Fruit fly (Drosophila melanogaster): ENCODE results near the gene Ptth.
A peak's percentile ranks its signal among the peaks of the same experiment; 100 is the strongest.

Gene Ptth

dm6 chr2L:574226-574625 is 2.5 kb downstream of the Ptth start, which contains the start of the genes Ipk2 and cold:
Ipk2 (minus strand) TSS chr2L:574264.
cold (plus strand) TSS chr2L:574291.
- TF ChIP-seq CG7101 (tag; optimal IDR thresholded peaks at IDR 0.05) (peak; percentile 86), cnc (optimal IDR thresholded peaks at IDR 0.05) (no peak), CG7045 (GFP tag; optimal IDR thresholded peaks at IDR 0.05) (peak; percentile 82), CG12768 (GFP tag; optimal IDR thresholded peaks at IDR 0.05) (peak; percentile 88), CG11617 (GFP tag; optimal IDR thresholded peaks at IDR 0.05) (peak; percentile 83), cic (GFP tag; optimal IDR thresholded peaks at IDR 0.05) (peak; percentile 53), ovo (GFP tag; optimal IDR thresholded peaks at IDR 0.05) (peak; percentile 31), CG33017 (tag; optimal IDR thresholded peaks at IDR 0.05) (peak; percentile 64), Hr96 (GFP tag; optimal IDR thresholded peaks at IDR 0.05) (peak; percentile 81), CG5204 (GFP tag; optimal IDR thresholded peaks at IDR 0.05) (peak; percentile 84), Mnt (GFP tag; optimal IDR thresholded peaks at IDR 0.05) (peak; percentile 83), CG14711 (tag; optimal IDR thresholded peaks at IDR 0.05) (peak; percentile 70), toe (GFP tag; optimal IDR thresholded peaks at IDR 0.05) (peak; percentile 89), tj (GFP tag; optimal IDR thresholded peaks at IDR 0.05) (peak; percentile 54), pad (GFP tag; optimal IDR thresholded peaks at IDR 0.05) (peak; percentile 83), kay (GFP tag; ENCODE audit: borderline replicate concordance) (no peak), CG1620 (GFP tag; optimal IDR thresholded peaks at IDR 0.05) (peak; percentile 93), Crg-1 (GFP tag; optimal IDR thresholded peaks at IDR 0.05) (peak; percentile 90), Clk (GFP tag; optimal IDR thresholded peaks at IDR 0.05) (peak; percentile 83), bab1 (GFP tag; optimal IDR thresholded peaks at IDR 0.05) (peak; percentile 86)

dm6 chr2L:568030-568429 is 8.7 kb downstream of the Ptth start, which contains the start of the genes Nle and Sf3b1:
Nle (minus strand) TSS chr2L:568121.
Sf3b1 (plus strand) TSS chr2L:568340.
- peak; percentile 23 for TF ChIP-seq pad (GFP tag; optimal IDR thresholded peaks at IDR 0.05)
- peak; percentile 66 for TF ChIP-seq toe (GFP tag; optimal IDR thresholded peaks at IDR 0.05)
- peak; percentile 62 for TF ChIP-seq Crg-1 (GFP tag; optimal IDR thresholded peaks at IDR 0.05)
- TF ChIP-seq Clk (GFP tag; optimal IDR thresholded peaks at IDR 0.05) = peak; percentile 44
- TF ChIP-seq tj (GFP tag; optimal IDR thresholded peaks at IDR 0.05) = peak; percentile 2
- no peak for TF ChIP-seq CG5204 (GFP tag; optimal IDR thresholded peaks at IDR 0.05)
- no peak for TF ChIP-seq CG33017 (tag; optimal IDR thresholded peaks at IDR 0.05)
- TF ChIP-seq kay (GFP tag; ENCODE audit: borderline replicate concordance) = no peak
- peak; percentile 55 for TF ChIP-seq CG7101 (tag; optimal IDR thresholded peaks at IDR 0.05)
- peak; percentile 49 for TF ChIP-seq bab1 (GFP tag; optimal IDR thresholded peaks at IDR 0.05)
- no peak for TF ChIP-seq cic (GFP tag; optimal IDR thresholded peaks at IDR 0.05)
- no peak for TF ChIP-seq CG7045 (GFP tag; optimal IDR thresholded peaks at IDR 0.05)
- TF ChIP-seq CG11617 (GFP tag; optimal IDR thresholded peaks at IDR 0.05) = peak; percentile 58
- peak; percentile 97 for TF ChIP-seq Mnt (GFP tag; optimal IDR thresholded peaks at IDR 0.05)
- TF ChIP-seq CG12768 (GFP tag; optimal IDR thresholded peaks at IDR 0.05) = peak; percentile 6
- peak; percentile 20 for TF ChIP-seq Hr96 (GFP tag; optimal IDR thresholded peaks at IDR 0.05)
- no peak for TF ChIP-seq ovo (GFP tag; optimal IDR thresholded peaks at IDR 0.05)
- TF ChIP-seq CG14711 (tag; optimal IDR thresholded peaks at IDR 0.05) = peak; percentile 55
- TF ChIP-seq CG1620 (GFP tag; optimal IDR thresholded peaks at IDR 0.05) = peak; percentile 67
- no peak for TF ChIP-seq cnc (optimal IDR thresholded peaks at IDR 0.05)

DNA sequence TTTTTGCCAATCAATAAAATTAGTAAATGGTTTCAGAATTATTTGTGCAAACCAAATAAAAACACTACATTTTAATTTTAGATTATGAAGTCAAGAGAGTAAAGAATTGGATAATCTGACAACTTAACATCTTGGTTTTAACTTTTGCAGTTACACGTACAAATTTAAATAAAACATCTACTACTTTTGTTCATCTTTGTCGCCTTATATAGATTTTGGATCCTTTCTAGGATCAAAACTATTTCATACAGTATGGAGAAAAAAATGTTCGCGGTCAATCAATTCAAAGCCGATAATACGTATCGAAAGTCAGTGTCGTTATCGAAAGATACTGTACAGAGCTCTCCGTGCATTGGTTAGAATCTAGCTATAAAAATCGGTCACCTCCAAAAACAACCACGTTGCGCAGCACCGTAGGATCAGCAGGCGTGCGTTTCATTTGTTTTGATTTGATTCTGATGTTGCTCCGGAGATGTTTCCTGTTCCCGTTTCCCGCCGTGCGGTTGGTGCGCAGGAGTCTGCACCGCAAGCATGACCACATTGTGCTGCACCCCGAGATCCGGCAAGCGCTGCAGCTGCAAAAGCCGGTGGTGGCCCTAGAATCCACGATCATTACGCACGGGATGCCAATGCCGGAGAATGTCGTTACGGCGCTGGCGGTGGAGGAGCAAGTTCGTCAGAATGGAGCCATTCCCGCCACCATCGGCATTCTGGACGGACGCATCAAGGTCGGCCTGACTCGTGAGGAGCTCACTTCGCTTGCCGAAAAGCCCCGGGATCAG is 12.7 kb downstream of the Ptth start, which contains the start of the genes uncNacbeta and CG2794:
uncNacbeta (minus strand) TSS at position 51 of the 782 bp plus-strand sequence.
CG2794 (plus strand) TSS at position 395 of the 782 bp plus-strand sequence.
- no peak for TF ChIP-seq CG11617 (GFP tag; optimal IDR thresholded peaks at IDR 0.05)
- no peak for TF ChIP-seq Crg-1 (GFP tag; optimal IDR thresholded peaks at IDR 0.05)
- TF ChIP-seq CG7101 (tag; optimal IDR thresholded peaks at IDR 0.05) = peak; percentile 39
- TF ChIP-seq CG33017 (tag; optimal IDR thresholded peaks at IDR 0.05) = no peak
- no peak for TF ChIP-seq Hr96 (GFP tag; optimal IDR thresholded peaks at IDR 0.05)
- no peak for TF ChIP-seq pad (GFP tag; optimal IDR thresholded peaks at IDR 0.05)
- TF ChIP-seq kay (GFP tag; ENCODE audit: borderline replicate concordance) = no peak
- no peak for TF ChIP-seq CG1620 (GFP tag; optimal IDR thresholded peaks at IDR 0.05)
- peak; percentile 8 for TF ChIP-seq cic (GFP tag; optimal IDR thresholded peaks at IDR 0.05)
- no peak for TF ChIP-seq CG7045 (GFP tag; optimal IDR thresholded peaks at IDR 0.05)
- TF ChIP-seq ovo (GFP tag; optimal IDR thresholded peaks at IDR 0.05) = no peak
- no peak for TF ChIP-seq tj (GFP tag; optimal IDR thresholded peaks at IDR 0.05)
- no peak for TF ChIP-seq Clk (GFP tag; optimal IDR thresholded peaks at IDR 0.05)
- TF ChIP-seq cnc (optimal IDR thresholded peaks at IDR 0.05) = no peak
- peak; percentile 79 for TF ChIP-seq Mnt (GFP tag; optimal IDR thresholded peaks at IDR 0.05)
- TF ChIP-seq CG5204 (GFP tag; optimal IDR thresholded peaks at IDR 0.05) = no peak
- peak; percentile 47 for TF ChIP-seq bab1 (GFP tag; optimal IDR thresholded peaks at IDR 0.05)

dm6 chr2L:563314-563713 is 13.4 kb downstream of the Ptth start:
- TF ChIP-seq Hr96 (GFP tag; optimal IDR thresholded peaks at IDR 0.05) (no peak), ovo (GFP tag; optimal IDR thresholded peaks at IDR 0.05) (no peak), Clk (GFP tag; optimal IDR thresholded peaks at IDR 0.05) (no peak), CG7045 (GFP tag; optimal IDR thresholded peaks at IDR 0.05) (no peak), bab1 (GFP tag; optimal IDR thresholded peaks at IDR 0.05) (no peak), cnc (optimal IDR thresholded peaks at IDR 0.05) (no peak), CG12768 (GFP tag; optimal IDR thresholded peaks at IDR 0.05) (no peak), Mnt (GFP tag; optimal IDR thresholded peaks at IDR 0.05) (no peak), CG1620 (GFP tag; optimal IDR thresholded peaks at IDR 0.05) (no peak), tj (GFP tag; optimal IDR thresholded peaks at IDR 0.05) (no peak), kay (GFP tag; ENCODE audit: borderline replicate concordance) (no peak), CG11617 (GFP tag; optimal IDR thresholded peaks at IDR 0.05) (no peak), toe (GFP tag; optimal IDR thresholded peaks at IDR 0.05) (no peak), pad (GFP tag; optimal IDR thresholded peaks at IDR 0.05) (no peak), Crg-1 (GFP tag; optimal IDR thresholded peaks at IDR 0.05) (no peak)

Measured in whole organism, adult.